Fruit fly (Drosophila melanogaster) S2 (cell line): Measurements from ENCODE around the gene dgrn.

ENCODE experiments used
- CG8478 ChIP-seq: fragments of >200 bp; optimal IDR thresholded peaks from 2 replicates; lab custom pipeline; 2018
- CTCF ChIP-seq, 2 experiments: fragments of >200 bp; optimal IDR thresholded peaks; 2 replicates each; lab custom pipeline; 2018

- TF ChIP-seq CTCF (optimal IDR thresholded peaks at IDR 0.05; lab: Kevin White, UChicago) (no peak), CG8478 (lab: Kevin White, UChicago) (no peak)
These were observed 16.5 kb downstream of the dgrn start, which contains the start of gene CG1213 for dm6 chr3R:5840870-5841269.
